Fruit fly (Drosophila melanogaster): ENCODE measurements around the gene Hpd.
A peak's percentile ranks its signal among the peaks of the same experiment; 100 is the strongest.

The Hpd gene

DNA sequence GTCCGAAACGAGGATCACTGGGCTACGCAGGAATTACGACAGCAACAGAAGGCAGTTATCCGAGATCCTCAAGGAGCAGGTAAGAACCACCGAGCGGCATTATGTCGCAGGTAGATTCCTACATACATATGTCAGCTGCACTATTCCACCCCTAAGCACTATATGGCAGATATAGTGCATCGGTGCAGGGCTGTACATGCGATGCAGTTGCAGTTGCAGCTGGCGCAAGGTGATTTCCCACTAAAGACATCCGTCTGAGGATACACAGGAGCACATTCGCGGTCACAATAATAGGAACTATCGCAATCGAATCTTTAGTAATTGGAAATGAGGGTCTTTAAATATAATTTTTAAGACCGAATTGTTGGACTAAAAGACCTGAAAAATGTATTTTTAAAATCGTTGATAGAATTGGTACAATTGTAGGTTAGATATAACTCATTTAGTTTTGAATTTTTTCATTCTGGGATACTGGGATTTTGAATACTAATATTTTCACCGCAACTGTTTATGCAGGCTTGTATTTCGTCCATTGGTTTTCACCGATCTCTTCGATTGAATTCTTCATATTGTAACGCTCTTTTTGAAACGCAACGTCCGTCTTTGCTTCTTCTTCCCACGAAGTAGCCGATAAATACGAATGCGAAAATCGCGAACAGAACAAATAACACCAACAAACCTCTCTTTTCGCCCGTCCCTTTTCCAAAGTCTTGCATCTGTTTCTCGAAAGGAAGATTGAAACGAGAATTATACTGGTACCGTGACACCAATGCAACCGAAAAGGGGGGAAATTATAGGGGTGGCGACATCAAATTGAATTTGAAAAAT, 36.8 kb downstream of the Hpd start (continued):
- TF ChIP-seq CG6163 (GFP tag; IDR thresholded peaks at IDR 0.05) (peak; percentile 77), Sox14 (GFP tag; optimal IDR thresholded peaks at IDR 0.05) (peak; percentile 56), CG9139 (GFP tag; optimal IDR thresholded peaks at IDR 0.05) (peak; percentile 73), Eip75B (GFP tag; optimal IDR thresholded peaks at IDR 0.05) (peak; percentile 69), CG3032 (tag; optimal IDR thresholded peaks at IDR 0.05) (peak; percentile 85), CG11902 (GFP tag; optimal IDR thresholded peaks at IDR 0.05) (peak; percentile 62), svp (GFP tag) (peak; percentile 80), CG6276 (GFP tag; optimal IDR thresholded peaks at IDR 0.05) (no peak), fd85E (GFP tag; optimal IDR thresholded peaks at IDR 0.05) (no peak), pdm3 (GFP tag; optimal IDR thresholded peaks at IDR 0.05) (peak; percentile 65)

DNA sequence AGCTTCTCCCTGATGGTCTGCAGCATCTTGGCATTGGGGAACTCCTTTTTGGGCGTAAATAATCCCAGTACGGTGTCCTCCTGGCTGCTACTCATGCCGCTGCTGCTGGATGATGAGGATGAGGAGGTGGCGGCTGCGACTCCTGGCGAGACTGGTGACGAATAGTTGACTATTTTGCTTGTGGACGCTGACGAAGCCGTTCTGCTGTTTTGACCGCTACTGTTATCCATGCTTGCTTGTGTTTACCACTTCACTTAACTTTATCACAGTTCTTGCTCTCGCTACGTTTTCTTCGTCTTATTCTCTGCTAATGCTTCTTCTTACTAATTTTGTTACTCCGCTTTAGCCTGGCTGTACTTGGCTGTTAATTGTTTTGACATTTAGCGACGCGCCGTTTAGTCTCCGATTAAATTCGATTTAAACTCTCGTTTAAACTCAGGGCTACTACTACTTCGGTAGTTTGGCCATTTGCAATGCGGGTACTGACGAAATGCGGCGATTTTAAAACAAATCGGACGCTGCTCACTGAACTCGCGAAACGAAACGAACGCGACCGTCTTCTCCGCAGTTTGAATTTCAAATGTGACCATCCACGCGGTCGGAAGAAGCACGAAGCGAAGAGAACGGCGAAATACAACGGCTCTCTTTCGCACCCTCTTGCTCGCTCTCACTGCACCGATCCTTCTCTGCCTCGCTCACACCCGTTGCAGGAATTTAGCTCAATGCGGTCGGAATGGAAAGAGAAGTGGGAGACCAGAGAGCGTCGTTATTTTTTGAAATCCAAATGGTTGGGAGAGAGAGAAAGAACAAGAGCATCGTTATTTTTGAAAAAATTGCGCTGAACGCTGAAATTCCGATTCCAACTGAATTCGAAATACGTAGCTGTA, 38.4 kb downstream of the Hpd start, which contains the start of gene trbl:
Gene trbl (minus strand): TSS at position 584 of the 887 bp plus-strand sequence.
- no peak for TF ChIP-seq CG31627 (GFP tag; optimal IDR thresholded peaks at IDR 0.05)
- TF ChIP-seq Hr39 (GFP tag; optimal IDR thresholded peaks at IDR 0.05): no peak
- TF ChIP-seq eg (GFP tag; IDR thresholded peaks at IDR 0.05): peak; percentile 60; the same call in 2 of the 3 replicates
- no peak for TF ChIP-seq CG7368 (GFP tag; optimal IDR thresholded peaks at IDR 0.05)
- no peak for TF ChIP-seq Met (GFP tag; optimal IDR thresholded peaks at IDR 0.05)
- peak; percentile 30 for TF ChIP-seq CG3919 (GFP tag; optimal IDR thresholded peaks at IDR 0.05)
- peak; percentile 18 for TF ChIP-seq CG6808 (GFP tag; optimal IDR thresholded peaks at IDR 0.05)
- no peak for TF ChIP-seq cyc (GFP tag; optimal IDR thresholded peaks at IDR 0.05)
- TF ChIP-seq Sox14 (GFP tag; optimal IDR thresholded peaks at IDR 0.05): peak; percentile 29
- no peak for TF ChIP-seq CG8319 (GFP tag; optimal IDR thresholded peaks at IDR 0.05)
- no peak for TF ChIP-seq CG10631 (GFP tag; optimal IDR thresholded peaks at IDR 0.05)
- TF ChIP-seq fd59A (GFP tag; optimal IDR thresholded peaks at IDR 0.05): no peak
- no peak for TF ChIP-seq topi (GFP tag; optimal IDR thresholded peaks at IDR 0.05)
- TF ChIP-seq CG34406 (GFP tag; optimal IDR thresholded peaks at IDR 0.05): no peak
- peak; percentile 58 for TF ChIP-seq net (GFP tag; optimal IDR thresholded peaks at IDR 0.05)
- peak; percentile 73 for TF ChIP-seq svp (GFP tag)
- peak; percentile 15 for TF ChIP-seq achi (GFP tag; optimal IDR thresholded peaks at IDR 0.05)
- TF ChIP-seq Hr4 (GFP tag; optimal IDR thresholded peaks at IDR 0.05): no peak
- no peak for TF ChIP-seq esn (GFP tag; optimal IDR thresholded peaks at IDR 0.05)
- peak; percentile 62 for TF ChIP-seq dsx (GFP tag; optimal IDR thresholded peaks at IDR 0.05; ENCODE audit: poor library complexity, severe bottlenecking)
- no peak for TF ChIP-seq dac (GFP tag; optimal IDR thresholded peaks at IDR 0.05)
- no peak for TF ChIP-seq Ets21C (GFP tag; optimal IDR thresholded peaks at IDR 0.05)
- TF ChIP-seq lz (GFP tag; optimal IDR thresholded peaks at IDR 0.05): no peak
- no peak for TF ChIP-seq CG10669 (GFP tag; optimal IDR thresholded peaks at IDR 0.05)
- peak; percentile 66 for TF ChIP-seq CG6854 (GFP tag; optimal IDR thresholded peaks at IDR 0.05)
- no peak for TF ChIP-seq CG3032 (tag; optimal IDR thresholded peaks at IDR 0.05)
- no peak for TF ChIP-seq OdsH (GFP tag; optimal IDR thresholded peaks at IDR 0.05)
- TF ChIP-seq Smox (GFP tag; optimal IDR thresholded peaks at IDR 0.05): no peak
- TF ChIP-seq Eip78C (GFP tag): peak; percentile 48
- no peak for TF ChIP-seq salr (GFP tag; optimal IDR thresholded peaks at IDR 0.05)
- no peak for TF ChIP-seq CG4318 (GFP tag; optimal IDR thresholded peaks at IDR 0.05)
- TF ChIP-seq Sox102F (GFP tag; optimal IDR thresholded peaks at IDR 0.05): no peak
- no peak for TF ChIP-seq Lpt (GFP tag; optimal IDR thresholded peaks at IDR 0.05)
- peak; percentile 12 to 21 for TF ChIP-seq ss (GFP tag; optimal IDR thresholded peaks at IDR 0.05)
- no peak for TF ChIP-seq Hr38 (GFP tag; optimal IDR thresholded peaks at IDR 0.05)
- TF ChIP-seq CG15336 (GFP tag; IDR thresholded peaks at IDR 0.05): peak; percentile 35; the same call in 1 of the 2 replicates
- TF ChIP-seq CG11294 (GFP tag; IDR thresholded peaks at IDR 0.05): no peak
- no peak for TF ChIP-seq pdm3 (GFP tag; optimal IDR thresholded peaks at IDR 0.05)
- TF ChIP-seq CG11902 (GFP tag; optimal IDR thresholded peaks at IDR 0.05): no peak
- TF ChIP-seq acj6 (GFP tag; optimal IDR thresholded peaks at IDR 0.05): no peak
- no peak for TF ChIP-seq spab (GFP tag; optimal IDR thresholded peaks at IDR 0.05)
- peak; percentile 19 for TF ChIP-seq CG6276 (GFP tag; optimal IDR thresholded peaks at IDR 0.05)

Data from whole organism, prepupa.